Fruit fly (Drosophila melanogaster) whole organism, embryonic: ENCODE results near the gene Mtpalpha.

Experiments
- Bdp1 ChIP-seq: fragments of 200-800 bp; sonication (Bioruptor generic); optimal IDR thresholded peaks from 3 replicates; lab custom pipeline; 2016; ENCODE audit warnings: missing biosample characterization, missing genetic modification characterization
- CG10321 ChIP-seq: fragments of 200-800 bp; sonication (Bioruptor generic); IDR thresholded peaks from 2 replicates; pipeline ENCODE4 v1.3.6; 2022; ENCODE audit warnings: missing biosample characterization, missing genetic modification characterization
- CG10543 ChIP-seq: fragments of 200-800 bp; sonication (Bioruptor generic); optimal IDR thresholded peaks from 3 replicates; lab custom pipeline; 2017; ENCODE audit warnings: missing biosample characterization, mild to moderate bottlenecking, missing genetic modification characterization, moderate library complexity
- CG11085 ChIP-seq: fragments of 200-800 bp; sonication (Bioruptor generic); IDR thresholded peaks from 2 replicates; pipeline ENCODE4 v1.3.6; 2022; ENCODE audit warnings: missing biosample characterization, missing genetic modification characterization
- CG11398 ChIP-seq: fragments of 200-800 bp; sonication (Bioruptor generic); optimal IDR thresholded peaks from 2 replicates; lab custom pipeline; 2016; ENCODE audit warnings: missing biosample characterization, missing genetic modification characterization
- CG11695 ChIP-seq: fragments of 200-800 bp; sonication (Bioruptor generic); IDR thresholded peaks from 3 replicates; pipeline ENCODE4 v1.3.6; 2022; ENCODE audit warnings: missing biosample characterization, missing genetic modification characterization
- CG12942 ChIP-seq: fragments of 200-800 bp; sonication (Bioruptor generic); optimal IDR thresholded peaks from 3 replicates; lab custom pipeline; 2016; ENCODE audit warnings: missing biosample characterization, missing genetic modification characterization
- CG13287 ChIP-seq: fragments of 200-800 bp; sonication (Bioruptor generic); IDR thresholded peaks from 2 replicates; pipeline ENCODE4 v1.3.6; 2022; ENCODE audit warnings: missing biosample characterization, missing genetic modification characterization; ENCODE audit not compliant: partially characterized antibody
- CG13296 ChIP-seq: fragments of 200-800 bp; sonication (Bioruptor generic); optimal IDR thresholded peaks from 3 replicates; lab custom pipeline; 2018; ENCODE audit warnings: missing biosample characterization, mild to moderate bottlenecking, missing genetic modification characterization
- CG13894 ChIP-seq: fragments of 200-800 bp; sonication (Bioruptor generic); optimal IDR thresholded peaks from 3 replicates; lab custom pipeline; 2018; ENCODE audit warnings: missing biosample characterization, mild to moderate bottlenecking, missing genetic modification characterization, moderate library complexity
- CG16779 ChIP-seq: fragments of 200-800 bp; sonication (Bioruptor generic); IDR thresholded peaks from 2 replicates; pipeline ENCODE4 v1.3.6; 2022; ENCODE audit warnings: missing biosample characterization, missing genetic modification characterization
- CG17359 ChIP-seq: fragments of 200-800 bp; sonication (Bioruptor generic); optimal IDR thresholded peaks from 3 replicates; lab custom pipeline; 2018; ENCODE audit warnings: missing biosample characterization, mild to moderate bottlenecking, missing genetic modification characterization, moderate library complexity
- CG17385 ChIP-seq: fragments of 200-800 bp; sonication (Bioruptor generic); optimal IDR thresholded peaks from 3 replicates; lab custom pipeline; 2018; ENCODE audit warnings: missing biosample characterization, mild to moderate bottlenecking, missing genetic modification characterization
- CG17829 ChIP-seq: fragments of 200-800 bp; optimal IDR thresholded peaks from 2 replicates; lab custom pipeline; 2019; ENCODE audit warnings: missing biosample characterization, mild to moderate bottlenecking, missing genetic modification characterization, moderate library complexity
- CG2116 ChIP-seq: fragments of 200-800 bp; sonication (Bioruptor generic); optimal IDR thresholded peaks from 3 replicates; lab custom pipeline; 2018; ENCODE audit warnings: missing biosample characterization, mild to moderate bottlenecking, missing genetic modification characterization
- CG2889 ChIP-seq: fragments of 200-800 bp; sonication (Bioruptor generic); IDR thresholded peaks from 3 replicates; pipeline ENCODE4 v1.3.6; 2022; ENCODE audit warnings: missing biosample characterization, missing genetic modification characterization
- CG42726 ChIP-seq: fragments of 200-800 bp; sonication (Bioruptor generic); IDR thresholded peaks from 2 replicates; pipeline ENCODE4 v1.3.6; 2022; ENCODE audit warnings: missing biosample characterization, missing genetic modification characterization; ENCODE audit not compliant: partially characterized antibody
- CG8944 ChIP-seq: fragments of 200-800 bp; sonication (Bioruptor generic); optimal IDR thresholded peaks from 3 replicates; lab custom pipeline; 2016; ENCODE audit warnings: missing biosample characterization, missing genetic modification characterization
- Chrac-16 ChIP-seq: fragments of 200-800 bp; sonication (Bioruptor generic); optimal IDR thresholded peaks from 3 replicates; lab custom pipeline; 2016; ENCODE audit warnings: missing biosample characterization, missing genetic modification characterization
- Dbx ChIP-seq: fragments of 200-800 bp; sonication (Bioruptor generic); IDR thresholded peaks from 3 replicates; pipeline ENCODE4 v1.3.6; 2022; ENCODE audit warnings: missing biosample characterization, missing genetic modification characterization
- Dek ChIP-seq: fragments of 200-800 bp; sonication (Bioruptor generic); optimal IDR thresholded peaks from 3 replicates; lab custom pipeline; 2019; ENCODE audit warnings: missing biosample characterization, mild to moderate bottlenecking, missing genetic modification characterization, moderate library complexity
- HLH4C ChIP-seq: fragments of 200-800 bp; sonication (Bioruptor generic); IDR thresholded peaks from 3 replicates; pipeline ENCODE4 v1.3.6; 2022; ENCODE audit warnings: missing biosample characterization, missing genetic modification characterization; ENCODE audit not compliant: partially characterized antibody
- Hr51 ChIP-seq, 2 experiments: fragments of 200-800 bp; sonication (Bioruptor generic); optimal IDR thresholded peaks; 2 replicates in 1 of 2; 3 replicates in 1 of 2; lab custom pipeline; 2016 to 2018; ENCODE audit warnings: missing biosample characterization in 2 of 2, missing genetic modification characterization in 2 of 2, mild to moderate bottlenecking in 1 of 2, moderate library complexity in 1 of 2
- Med ChIP-seq: fragments of 200-800 bp; sonication (Bioruptor generic); peaks from one replicate; lab custom pipeline; 2016; ENCODE audit warnings: missing biosample characterization, missing genetic modification characterization, mild to moderate bottlenecking, inconsistent platforms, moderate library complexity
- NC2β ChIP-seq: fragments of 200-800 bp; sonication (Bioruptor generic); optimal IDR thresholded peaks from 2 replicates; lab custom pipeline; 2016; ENCODE audit warnings: missing biosample characterization, missing genetic modification characterization
- NFAT ChIP-seq: fragments of 200-800 bp; sonication (Bioruptor generic); IDR thresholded peaks from 2 replicates; pipeline ENCODE4 v1.3.6; 2022; ENCODE audit warnings: missing biosample characterization, missing genetic modification characterization
- Oli ChIP-seq: fragments of 200-800 bp; sonication (Bioruptor generic); optimal IDR thresholded peaks from 2 replicates; lab custom pipeline; 2018; ENCODE audit warnings: missing biosample characterization, mild to moderate bottlenecking, missing genetic modification characterization, moderate library complexity
- Side ChIP-seq: fragments of 200-800 bp; sonication (Bioruptor generic); optimal IDR thresholded peaks from 2 replicates; lab custom pipeline; 2016; ENCODE audit warnings: missing biosample characterization, missing genetic modification characterization
- Sin3A ChIP-seq: fragments of >200 bp; optimal IDR thresholded peaks from 2 replicates; lab custom pipeline; 2018
- amos ChIP-seq: fragments of 200-800 bp; sonication (Bioruptor generic); IDR thresholded peaks from 2 replicates; pipeline ENCODE4 v1.3.6; 2022; ENCODE audit warnings: missing biosample characterization, missing genetic modification characterization; ENCODE audit not compliant: partially characterized antibody
- bbx ChIP-seq: fragments of 200-800 bp; sonication (Bioruptor generic); IDR thresholded peaks from 2 replicates; pipeline ENCODE4 v1.3.6; 2022; ENCODE audit warnings: missing biosample characterization, missing genetic modification characterization; ENCODE audit not compliant: partially characterized antibody
- bcd ChIP-seq: fragments of 200-800 bp; sonication (Bioruptor generic); optimal IDR thresholded peaks from 2 replicates; lab custom pipeline; 2017; ENCODE audit warnings: missing biosample characterization, mild to moderate bottlenecking, missing genetic modification characterization
- chn ChIP-seq: fragments of 200-800 bp; sonication (Bioruptor generic); optimal IDR thresholded peaks from 2 replicates; lab custom pipeline; 2016; ENCODE audit warnings: missing biosample characterization, missing genetic modification characterization
- crc ChIP-seq: fragments of 200-800 bp; sonication (Bioruptor generic); optimal IDR thresholded peaks from 2 replicates; lab custom pipeline; 2016; ENCODE audit warnings: missing biosample characterization, missing genetic modification characterization
- dan ChIP-seq: fragments of 200-800 bp; sonication (Bioruptor generic); IDR thresholded peaks from 2 replicates; pipeline ENCODE4 v1.3.6; 2022; ENCODE audit warnings: missing biosample characterization, missing genetic modification characterization
- kni ChIP-seq: fragments of 200-800 bp; sonication (Bioruptor generic); optimal IDR thresholded peaks from 3 replicates; lab custom pipeline; 2017; ENCODE audit warnings: mild to moderate bottlenecking, missing biosample characterization, missing genetic modification reagents, missing genetic modification characterization
- knrl ChIP-seq: fragments of 200-800 bp; sonication (Bioruptor generic); IDR thresholded peaks from 3 replicates; pipeline ENCODE4 v1.3.6; 2022; ENCODE audit warnings: missing biosample characterization, missing genetic modification characterization; ENCODE audit not compliant: partially characterized antibody
- pan ChIP-seq, 4 experiments: fragments of >200 bp in 3 of 4; fragments of 200-800 bp in 1 of 4; sonication (Bioruptor generic) in 1 of 4; optimal IDR thresholded peaks in 3 of 4; IDR thresholded peaks in 1 of 4; 2 replicates each; pipeline versions ENCODE4 v1.3.6 to Lab custom; 2017 to 2022; ENCODE audit warnings: missing biosample characterization in 2 of 4, missing genetic modification characterization in 2 of 4, mixed read lengths in 1 of 4
- peb ChIP-seq: fragments of 200-800 bp; sonication (Bioruptor generic); IDR thresholded peaks from 2 replicates; pipeline ENCODE4 v1.3.6; 2022; ENCODE audit warnings: missing biosample characterization, missing genetic modification characterization
- schlank ChIP-seq: fragments of 200-800 bp; sonication (Bioruptor generic); optimal IDR thresholded peaks from 2 replicates; lab custom pipeline; 2018; ENCODE audit warnings: missing biosample characterization, mild to moderate bottlenecking, missing genetic modification characterization
- sd ChIP-seq: fragments of 200-800 bp; sonication (Bioruptor generic); optimal IDR thresholded peaks from 3 replicates; lab custom pipeline; 2018; ENCODE audit warnings: missing biosample characterization, mild to moderate bottlenecking, missing genetic modification characterization, moderate library complexity
- sens ChIP-seq: fragments of 200-800 bp; sonication (Bioruptor generic); peaks from one replicate; lab custom pipeline; 2016; ENCODE audit warnings: missing biosample characterization, missing genetic modification characterization
- seq ChIP-seq: fragments of 200-800 bp; sonication (Bioruptor generic); IDR thresholded peaks from 2 replicates; pipeline ENCODE4 v1.3.6; 2022; ENCODE audit warnings: missing biosample characterization, missing genetic modification characterization
- sisA ChIP-seq: fragments of 200-800 bp; sonication (Bioruptor generic); IDR thresholded peaks from 2 replicates; pipeline ENCODE4 v1.3.6; 2022; ENCODE audit warnings: missing biosample characterization, missing genetic modification characterization
- sob ChIP-seq: fragments of 200-800 bp; sonication (Bioruptor generic); IDR thresholded peaks from 2 replicates; pipeline ENCODE4 v1.3.6; 2022; ENCODE audit warnings: missing biosample characterization, missing genetic modification characterization
- stc ChIP-seq: fragments of 200-800 bp; sonication (Bioruptor generic); IDR thresholded peaks from 2 replicates; pipeline ENCODE4 v1.3.6; 2022; ENCODE audit warnings: missing biosample characterization, missing genetic modification characterization
- vnd ChIP-seq: fragments of 200-800 bp; sonication (Bioruptor generic); IDR thresholded peaks from 3 replicates; pipeline ENCODE4 v1.3.6; 2022; ENCODE audit warnings: missing biosample characterization, missing genetic modification characterization; ENCODE audit not compliant: partially characterized antibody
- zen2 ChIP-seq: fragments of 200-800 bp; sonication (Bioruptor generic); IDR thresholded peaks from 3 replicates; pipeline ENCODE4 v1.3.6; 2022; ENCODE audit warnings: missing biosample characterization, missing genetic modification characterization; ENCODE audit not compliant: partially characterized antibody
- zf30C ChIP-seq: fragments of 200-800 bp; sonication (Bioruptor generic); optimal IDR thresholded peaks from 3 replicates; lab custom pipeline; 2018; ENCODE audit warnings: missing biosample characterization, mild to moderate bottlenecking, missing genetic modification characterization

The Mtpalpha gene

dm6 chr2L:9616654-9617053 is 40.1 kb upstream of the Mtpalpha start (continued):
- TF ChIP-seq pan (optimal IDR thresholded peaks at IDR 0.05; lab: Kevin White, UChicago) (no peak), pan (GFP tag; optimal IDR thresholded peaks at IDR 0.05 in 1 of 2, IDR thresholded peaks at IDR 0.05 in 1 of 2) (peak in 1 of 2 experiments; percentile 56), dan (GFP tag; lab: Robert Waterston, UW) (no peak), CG11695 (peak; percentile 31; the same call in 1 of the 3 replicates), peb (GFP tag; lab: Robert Waterston, UW) (no peak), sob (GFP tag; lab: Robert Waterston, UW) (peak; percentile 82), kni (GFP tag; lab: Kevin White, UChicago) (peak; percentile 58), CG2889 (no peak), CG2116 (GFP tag; lab: Kevin White, UChicago) (peak; percentile 100), CG8944 (GFP tag; lab: Kevin White, UChicago) (peak; percentile 30), CG13894 (tag; lab: Kevin White, UChicago) (peak; percentile 39), CG12942 (GFP tag; lab: Kevin White, UChicago) (peak; percentile 20), CG11085 (GFP tag; lab: Robert Waterston, UW) (peak; percentile 33; the same call in 1 of the 2 replicates), CG42726 (peak; percentile 84), NC2β (GFP tag; lab: Kevin White, UChicago) (peak; percentile 59), NFAT (GFP tag; lab: Robert Waterston, UW) (peak; percentile 61; the same call in 1 of the 2 replicates), chn (GFP tag; lab: Kevin White, UChicago) (peak; percentile 32), Hr51 (GFP tag; optimal IDR thresholded peaks at IDR 0.05; lab: Kevin White, UChicago) (peak in 1 of 2 experiments; percentile 1), zen2 (GFP tag; lab: Robert Waterston, UW) (no peak; the same call in 2 of the 3 replicates), sisA (GFP tag; lab: Robert Waterston, UW) (no peak), Sin3A (lab: Kevin White, UChicago) (peak; percentile 26), schlank (tag; lab: Kevin White, UChicago) (no peak), bbx (GFP tag; lab: Robert Waterston, UW) (peak; percentile 84), CG13287 (GFP tag; lab: Robert Waterston, UW) (peak; percentile 84), knrl (GFP tag; lab: Robert Waterston, UW) (peak; percentile 71), stc (GFP tag; lab: Robert Waterston, UW) (peak; percentile 52), CG11398 (GFP tag; lab: Kevin White, UChicago) (peak; percentile 36), Oli (no peak), Side (GFP tag; lab: Kevin White, UChicago) (peak; percentile 58), Med (GFP tag; lab: Kevin White, UChicago) (peak; percentile 85), Bdp1 (GFP tag; lab: Kevin White, UChicago) (peak; percentile 18), CG10543 (GFP tag; lab: Kevin White, UChicago) (peak; percentile 76), zf30C (GFP tag; lab: Kevin White, UChicago) (peak; percentile 83), vnd (GFP tag; lab: Robert Waterston, UW) (0 out of 3 replicates have a peak, but pooled peaks have one; percentile 22), crc (GFP tag; lab: Kevin White, UChicago) (no peak), seq (GFP tag; lab: Robert Waterston, UW) (peak; percentile 63; the same call in 1 of the 2 replicates), sd (tag; lab: Kevin White, UChicago) (peak; percentile 28), HLH4C (GFP tag; lab: Robert Waterston, UW) (peak; percentile 74), Chrac-16 (GFP tag; lab: Kevin White, UChicago) (peak; percentile 59), sens (GFP tag; lab: Kevin White, UChicago) (peak; percentile 82), CG13296 (GFP tag; lab: Kevin White, UChicago) (peak; percentile 0), bcd (GFP tag; lab: Kevin White, UChicago) (no peak), CG17385 (GFP tag; lab: Kevin White, UChicago) (peak; percentile 53), CG10321 (no peak), CG17359 (peak; percentile 35), Dek (peak; percentile 28), Dbx (GFP tag; lab: Robert Waterston, UW) (peak; percentile 62; the same call in 2 of the 3 replicates), amos (GFP tag; lab: Robert Waterston, UW) (peak; percentile 88), CG17829 (tag; lab: Kevin White, UChicago) (no peak), CG16779 (GFP tag; lab: Robert Waterston, UW) (0 out of 2 replicates have a peak, but pooled peaks have one; percentile 7)
